Worm (Caenorhabditis elegans) whole organism, late embryonic: ENCODE data around the gene F26F4.8.

Source experiments
- K02D7.2 ChIP-seq: sonication (generic microtip); optimal IDR thresholded peaks from 2 replicates; lab custom pipeline; 2017; ENCODE audit warnings: mild to moderate bottlenecking, missing genetic modification characterization, missing compliant biosample characterization
- ama-1 ChIP-seq: fragments of 150-350 bp; optimal IDR thresholded peaks from 2 replicates; lab custom pipeline; 2014
- elt-2 ChIP-seq: sonication (generic microtip); optimal IDR thresholded peaks from 2 replicates; lab custom pipeline; 2016; ENCODE audit warnings: missing genetic modification reagents, missing genetic modification characterization, missing compliant biosample characterization
- ets-4 ChIP-seq: sonication (generic microtip); optimal IDR thresholded peaks from 2 replicates; lab custom pipeline; 2016; ENCODE audit warnings: missing genetic modification characterization, missing compliant biosample characterization
- eyg-1 ChIP-seq: sonication (generic microtip); optimal IDR thresholded peaks from 2 replicates; lab custom pipeline; 2016; ENCODE audit warnings: missing genotype, missing genetic modification characterization, missing compliant biosample characterization
- hlh-6 ChIP-seq: sonication (generic microtip); optimal IDR thresholded peaks from 2 replicates; lab custom pipeline; 2016; ENCODE audit warnings: missing genotype, missing genetic modification characterization, missing compliant biosample characterization
- lin-11 ChIP-seq: fragments of 200-800 bp; sonication (Bioruptor generic); optimal IDR thresholded peaks from 2 replicates; lab custom pipeline; 2018; ENCODE audit warnings: mild to moderate bottlenecking, missing genetic modification characterization, missing compliant biosample characterization
- madf-2 ChIP-seq: sonication (generic microtip); optimal IDR thresholded peaks from 2 replicates; lab custom pipeline; 2017; ENCODE audit warnings: missing genetic modification characterization, missing compliant biosample characterization
- nfya-1 ChIP-seq: sonication (generic microtip); optimal IDR thresholded peaks from 2 replicates; lab custom pipeline; 2017; ENCODE audit warnings: missing genetic modification characterization, mild to moderate bottlenecking, missing compliant biosample characterization, antibody characterized with exemption, moderate library complexity
- npax-4 ChIP-seq: sonication (generic microtip); optimal IDR thresholded peaks from 2 replicates; lab custom pipeline; 2016; ENCODE audit warnings: missing genetic modification characterization, missing compliant biosample characterization
- pqm-1 ChIP-seq: sonication (generic microtip); optimal IDR thresholded peaks from 2 replicates; lab custom pipeline; 2016; ENCODE audit warnings: missing genetic modification characterization, missing compliant biosample characterization
- unc-55 ChIP-seq: sonication (generic microtip); optimal IDR thresholded peaks from 2 replicates; lab custom pipeline; 2017; ENCODE audit warnings: missing biosample characterization, missing genetic modification reagents, missing genetic modification characterization

DNA sequence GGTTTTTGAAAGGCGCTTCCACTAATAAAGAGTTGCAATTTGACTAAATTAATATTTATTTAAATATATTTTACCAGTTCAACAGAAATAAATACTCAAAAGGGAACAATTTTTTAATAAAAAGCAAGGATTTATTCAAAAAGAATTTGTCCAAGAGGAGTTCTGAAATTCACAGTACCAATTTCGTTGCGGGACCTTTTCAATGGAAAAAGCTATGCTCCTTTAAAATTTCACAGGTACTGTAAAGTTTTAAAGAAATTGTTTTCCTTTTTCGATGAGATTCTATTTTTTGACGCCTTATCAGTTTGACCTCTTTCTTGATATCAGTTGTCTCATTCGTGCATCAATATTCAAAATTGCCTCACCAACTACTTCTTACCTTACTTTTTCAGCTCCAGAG is 5.0 kb downstream of the F26F4.8 start, which contains the start of gene tag-340:
- TF ChIP-seq ama-1 (lab: Kevin White, UChicago) = no peak
- no peak for TF ChIP-seq npax-4 (tag; lab: Kevin White, UChicago)
- TF ChIP-seq elt-2 (tag; lab: Kevin White, UChicago) = no peak
- no peak for TF ChIP-seq madf-2 (tag; lab: Kevin White, UChicago)
- TF ChIP-seq hlh-6 = no peak
- no peak for TF ChIP-seq nfya-1 (tag; lab: Kevin White, UChicago)
- no peak for TF ChIP-seq pqm-1 (tag; lab: Kevin White, UChicago)
- TF ChIP-seq K02D7.2 (tag; lab: Kevin White, UChicago) = no peak
- TF ChIP-seq ets-4 (tag; lab: Kevin White, UChicago) = no peak
- no peak for TF ChIP-seq eyg-1 (tag; lab: Kevin White, UChicago)
- no peak for TF ChIP-seq lin-11
- no peak for TF ChIP-seq unc-55
